Worm (Caenorhabditis elegans) whole organism, L4/young adult: ENCODE results near the gene sox-4.

ENCODE experiments used
- W03F9.2 ChIP-seq: fragments of 150-350 bp; optimal IDR thresholded peaks from 2 replicates; lab custom pipeline; 2014; ENCODE audit warnings: missing biosample characterization, missing genetic modification characterization
- dao-5 ChIP-seq: sonication (generic microtip); optimal IDR thresholded peaks from 2 replicates; lab custom pipeline; 2016; ENCODE audit warnings: missing genotype, missing genetic modification characterization, moderate library complexity, missing compliant biosample characterization
- him-1 ChIP-seq: sonication (generic microtip); optimal IDR thresholded peaks from 2 replicates; lab custom pipeline; 2016; ENCODE audit warnings: missing genotype, missing genetic modification reagents, missing genetic modification characterization, missing compliant biosample characterization

sox-4 gene

DNA sequence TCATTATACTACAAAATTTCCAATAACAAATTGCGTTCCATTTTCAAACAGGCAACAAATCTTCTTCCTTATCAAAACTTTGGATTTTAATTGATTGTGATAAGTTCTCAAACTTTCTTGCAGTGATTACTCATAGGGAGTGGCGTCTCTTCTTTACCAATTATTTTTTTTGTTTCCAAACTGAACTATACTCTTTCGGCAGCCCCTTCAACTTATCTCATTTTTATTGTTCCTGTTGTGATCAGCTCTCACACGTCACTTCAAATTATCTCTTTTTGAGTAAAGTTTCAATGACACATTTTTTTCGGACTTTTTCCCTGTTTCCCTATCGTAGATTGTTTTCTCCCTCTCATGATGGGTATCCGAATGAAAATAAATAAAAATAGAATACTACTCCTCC lies 16.4 kb downstream of the sox-4 start:
- TF ChIP-seq W03F9.2 (no peak), dao-5 (tag; lab: Kevin White, UChicago) (no peak), him-1 (no peak)

DNA sequence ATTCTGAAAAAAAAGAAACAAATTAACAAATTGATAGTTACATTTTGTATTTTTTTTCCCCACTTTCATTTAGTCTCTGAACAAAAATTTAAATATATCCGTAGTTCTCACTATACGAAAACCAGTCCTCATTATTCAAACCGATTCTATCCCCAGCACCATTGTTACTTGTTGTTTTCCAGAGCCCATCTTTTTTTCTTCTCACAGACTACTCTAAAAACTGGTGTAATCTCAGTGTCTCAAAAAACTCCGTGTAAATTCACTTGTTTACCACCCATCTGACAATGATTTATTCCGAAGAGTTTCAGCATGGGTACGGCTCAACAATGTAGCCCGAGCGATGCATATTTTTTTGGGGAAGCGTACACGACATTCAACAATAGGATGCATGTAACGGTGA lies 19.8 kb downstream of the sox-4 start, which contains the start of gene C12D12.3:
TSS of gene C12D12.3 (plus strand) at position 301 of the 400 bp plus-strand sequence.
- TF ChIP-seq dao-5 (tag; lab: Kevin White, UChicago) (no peak), W03F9.2 (no peak), him-1 (no peak)

DNA sequence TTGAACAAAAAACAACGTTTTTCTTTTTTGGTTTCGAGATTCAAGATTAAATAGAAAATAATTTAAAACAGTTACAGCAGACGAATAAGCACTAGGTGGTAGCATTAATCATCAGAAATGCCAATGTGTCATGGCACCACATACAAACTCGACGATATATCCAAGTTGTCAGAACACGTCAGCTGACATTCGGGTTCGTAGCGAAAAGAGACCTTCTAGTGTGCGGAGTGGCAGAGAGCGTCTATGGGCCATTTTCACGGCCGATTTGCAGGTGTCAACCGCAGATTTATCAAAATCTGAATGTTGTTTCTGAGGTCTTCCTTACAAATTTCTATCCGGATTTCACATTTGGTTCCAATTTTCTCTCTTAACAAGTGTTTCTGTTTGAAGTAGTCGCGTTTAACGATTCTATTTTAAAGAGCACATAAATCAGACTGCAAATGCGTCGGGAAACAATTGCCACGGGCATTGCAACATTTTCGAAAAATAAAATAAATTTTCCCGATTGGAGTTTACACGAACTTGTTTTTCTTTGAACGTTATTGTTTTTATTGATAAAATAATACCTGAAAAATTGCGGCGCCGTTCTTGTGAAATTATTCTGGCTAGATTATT lies 20.6 kb downstream of the sox-4 start:
- no peak for TF ChIP-seq dao-5 (tag; lab: Kevin White, UChicago)
- no peak for TF ChIP-seq him-1
- TF ChIP-seq W03F9.2 = no peak

DNA sequence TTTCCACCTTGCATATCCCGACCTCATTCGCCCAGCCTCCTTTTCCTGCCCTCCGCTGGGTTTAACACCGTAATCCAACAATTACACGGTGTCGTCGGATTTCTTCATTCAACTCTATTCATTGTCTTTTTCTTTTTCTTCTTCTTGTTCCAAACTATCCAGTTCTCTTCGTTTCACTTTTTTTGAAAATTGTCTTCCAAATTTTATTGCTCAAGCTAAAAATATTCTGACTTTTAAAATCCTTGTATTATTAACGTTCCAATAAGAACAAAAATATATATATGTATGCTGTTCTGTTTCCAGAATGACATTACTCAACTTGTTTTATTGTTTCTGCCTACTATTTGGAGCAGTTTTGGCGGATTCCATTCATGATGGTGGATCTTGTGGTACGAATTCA lies 28.9 kb downstream of the sox-4 start, which contains the start of gene wrt-6:
TSS of gene wrt-6 (plus strand) at position 301 of the 400 bp plus-strand sequence.
- TF ChIP-seq him-1 (no peak), W03F9.2 (no peak), dao-5 (tag; lab: Kevin White, UChicago) (no peak)

DNA sequence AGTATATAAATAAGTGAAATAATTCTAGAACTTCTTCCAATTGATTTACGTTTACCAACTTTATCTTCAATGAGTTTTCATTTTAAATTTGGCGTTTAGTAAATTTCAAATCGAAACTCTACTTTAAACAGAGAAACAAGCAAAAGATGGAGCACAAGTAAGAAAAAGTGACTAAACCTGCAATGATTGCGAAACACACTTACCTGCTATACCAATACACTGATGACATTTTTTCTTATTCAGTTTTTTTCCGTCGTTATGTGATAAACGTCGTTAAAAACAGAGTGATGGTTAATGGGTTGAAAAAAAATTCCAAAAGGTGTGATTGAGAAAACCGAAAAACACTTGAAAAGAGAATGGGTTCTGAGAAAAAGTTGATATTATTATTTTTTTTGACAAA lies 35.0 kb downstream of the sox-4 start:
- TF ChIP-seq him-1 = no peak

DNA sequence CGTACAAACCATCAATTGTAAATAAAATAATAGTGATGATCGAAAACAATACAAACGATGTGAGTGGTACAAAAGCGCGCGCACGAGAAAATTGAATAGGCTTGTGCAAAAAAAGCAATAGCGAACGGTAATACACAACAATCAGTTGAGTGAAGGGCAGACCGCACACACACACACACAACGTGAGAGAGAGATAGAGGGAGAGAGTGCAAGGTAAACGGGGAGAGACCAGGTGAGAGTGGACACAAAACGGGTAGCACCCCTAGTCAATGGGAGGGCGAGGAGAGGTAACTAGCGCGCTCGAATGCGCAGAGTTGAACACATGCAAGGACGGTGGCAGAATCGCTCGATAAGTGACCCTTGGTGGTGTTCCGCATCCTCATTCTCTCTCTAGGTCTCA lies 36.6 kb downstream of the sox-4 start:
- TF ChIP-seq dao-5 (tag; lab: Kevin White, UChicago) = no peak
- no peak for TF ChIP-seq him-1
- no peak for TF ChIP-seq W03F9.2

DNA sequence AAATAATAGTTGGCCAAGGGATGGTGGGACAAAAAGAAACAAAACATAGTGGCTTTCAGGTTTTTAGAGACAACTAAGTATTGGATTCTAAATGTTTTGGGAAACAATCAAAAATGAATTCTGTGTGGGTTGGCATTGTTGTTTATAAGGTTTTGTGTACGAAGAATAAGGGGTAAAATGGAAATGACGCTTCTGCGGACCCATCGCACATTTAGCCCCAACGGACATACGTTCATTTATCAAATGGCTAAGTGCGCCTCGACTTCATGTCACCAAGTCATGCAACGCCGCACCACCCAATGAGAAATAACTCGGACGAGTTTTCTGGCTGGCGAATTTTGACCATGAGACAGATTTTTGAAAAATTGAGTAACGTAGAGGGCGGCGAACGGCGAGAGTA lies 38.5 kb downstream of the sox-4 start:
- TF ChIP-seq him-1 = no peak
- no peak for TF ChIP-seq dao-5 (tag; lab: Kevin White, UChicago)
- no peak for TF ChIP-seq W03F9.2

DNA sequence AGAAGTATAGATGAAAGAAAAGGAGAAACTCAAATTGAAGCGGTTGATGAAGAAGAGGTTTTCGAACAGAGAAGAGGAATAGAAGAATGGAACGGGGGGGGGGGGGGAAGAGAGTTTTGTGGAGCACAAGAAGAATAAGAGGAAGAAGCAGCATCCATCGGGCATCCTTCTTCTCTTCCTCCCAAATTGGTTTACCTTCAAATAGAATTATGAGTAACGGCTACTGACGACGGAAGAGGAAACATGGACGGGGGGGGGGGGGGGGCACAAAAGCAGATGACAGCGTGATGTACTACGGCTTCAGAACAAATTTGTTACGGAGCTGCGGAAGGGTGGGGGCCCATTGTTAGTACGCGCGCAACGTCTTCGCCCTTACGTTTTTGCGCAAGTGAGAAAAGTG lies 39.5 kb downstream of the sox-4 start:
- TF ChIP-seq dao-5 (tag; lab: Kevin White, UChicago) (no peak), him-1 (no peak)

DNA sequence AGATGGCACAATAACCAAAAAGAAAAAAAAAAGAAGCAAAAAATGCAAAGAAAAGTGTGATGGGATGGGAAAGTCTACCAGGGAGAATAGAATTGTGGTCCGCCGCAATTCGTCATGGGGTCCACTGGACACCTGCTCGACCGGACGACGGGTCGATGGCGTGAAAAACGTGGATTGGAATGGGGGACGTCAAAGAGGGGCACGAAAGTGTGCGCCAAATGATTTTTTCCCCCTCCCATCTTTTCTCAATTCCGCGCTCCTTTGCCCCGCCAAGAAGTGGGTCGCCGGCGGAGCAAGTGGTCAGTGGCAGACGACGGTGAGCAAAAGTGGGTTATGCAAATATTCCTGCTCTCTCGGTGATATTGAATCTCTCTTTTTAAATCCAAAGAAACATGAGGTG lies 40.8 kb downstream of the sox-4 start:
- TF ChIP-seq dao-5 (tag; lab: Kevin White, UChicago) (no peak), him-1 (no peak), W03F9.2 (no peak)

DNA sequence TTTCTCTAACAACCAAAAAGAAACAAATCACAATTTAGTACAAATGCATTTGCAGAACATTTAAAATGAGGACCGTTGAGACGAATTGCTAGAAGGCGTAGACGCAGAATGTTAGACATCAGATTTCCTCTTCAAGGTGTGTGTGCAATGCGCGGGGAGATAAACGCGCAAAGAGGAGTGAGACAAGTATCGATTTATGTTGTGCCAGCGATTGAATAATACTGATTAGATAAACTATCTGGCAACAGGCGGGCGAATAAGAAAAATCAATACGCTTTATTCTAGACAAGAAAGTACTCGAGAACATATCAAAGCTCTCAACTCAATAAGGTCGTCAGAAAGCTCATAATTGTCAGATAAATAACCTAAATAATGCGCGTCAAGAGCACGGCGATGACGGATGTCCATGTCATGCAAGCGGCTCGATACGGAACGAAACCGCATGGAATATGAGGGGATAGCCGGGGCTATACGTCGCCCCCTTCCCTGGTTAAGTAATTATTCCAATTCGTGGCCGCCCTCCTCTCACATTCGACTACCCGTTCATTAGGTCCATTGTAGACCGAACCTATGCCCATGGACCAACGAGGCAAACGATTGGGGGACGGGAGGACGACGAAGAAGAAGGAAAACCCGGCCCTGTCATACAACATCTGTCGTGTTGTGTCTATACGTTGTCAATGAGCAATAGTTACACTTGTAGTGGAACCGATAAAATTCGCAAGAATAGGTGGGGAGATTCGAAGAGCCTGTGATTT lies 41.6 kb downstream of the sox-4 start:
- TF ChIP-seq him-1 = no peak
- TF ChIP-seq W03F9.2 = no peak
- no peak for TF ChIP-seq dao-5 (tag; lab: Kevin White, UChicago)

DNA sequence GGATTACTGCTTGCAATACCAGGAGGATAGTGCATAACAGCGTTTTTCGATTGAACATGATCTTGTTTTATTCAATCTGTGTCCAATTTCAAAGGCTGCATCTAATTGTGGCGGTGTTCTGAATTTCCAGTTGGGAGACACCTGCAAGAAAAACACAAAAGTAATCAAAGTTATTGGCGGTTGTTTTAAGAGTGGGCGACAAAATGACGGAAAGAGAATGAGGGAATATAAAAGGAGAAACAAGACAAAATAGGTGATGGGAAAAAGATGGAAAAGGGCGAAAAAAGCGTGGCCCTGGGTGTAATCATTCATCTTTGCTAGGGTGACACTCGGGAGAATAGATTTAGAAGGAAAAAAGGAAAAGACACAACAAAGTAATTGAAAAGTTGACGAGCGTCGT lies 43.0 kb downstream of the sox-4 start, which contains the start of the genes ZK377.15 and sax-3:
TSS of gene ZK377.15 (minus strand) at position 101 of the 400 bp plus-strand sequence.
TSS of gene sax-3 (minus strand) at position 143 of the 400 bp plus-strand sequence.
- TF ChIP-seq W03F9.2 = no peak
- TF ChIP-seq him-1 = no peak

DNA sequence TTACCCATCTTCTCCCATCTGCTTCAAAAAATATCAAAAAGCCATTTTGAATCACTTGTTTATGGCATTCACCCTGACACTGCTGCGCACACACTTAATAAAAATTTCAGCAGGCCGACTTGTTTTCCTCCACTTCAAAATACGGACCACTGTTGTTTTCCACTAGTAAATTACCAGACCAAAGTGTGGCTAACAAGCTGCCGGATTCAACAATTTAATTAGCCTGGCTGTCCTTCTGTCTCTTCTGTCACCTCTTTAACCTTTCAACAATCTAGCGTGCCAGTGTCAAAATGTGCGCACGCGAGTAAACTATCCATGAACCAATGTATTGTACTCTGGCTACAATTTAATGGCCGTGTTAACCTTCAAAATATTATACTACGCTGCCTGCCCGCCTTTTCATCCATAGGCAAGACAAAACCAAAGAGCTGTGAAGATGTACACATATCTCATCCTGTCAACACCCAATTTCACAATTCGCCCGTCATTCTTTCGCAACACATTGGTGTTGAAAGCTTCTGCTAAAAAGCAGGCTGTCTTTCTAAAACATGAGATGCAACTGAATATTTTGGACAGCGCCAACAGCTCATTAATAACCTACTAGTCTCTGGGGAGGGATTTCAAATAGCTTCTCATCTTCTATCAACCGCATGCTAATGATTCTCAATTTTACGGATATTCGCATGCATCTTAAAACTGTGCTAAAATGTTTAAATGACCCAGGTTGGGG lies 44.3 kb downstream of the sox-4 start:
- TF ChIP-seq him-1 (no peak), dao-5 (tag; lab: Kevin White, UChicago) (no peak), W03F9.2 (no peak)

DNA sequence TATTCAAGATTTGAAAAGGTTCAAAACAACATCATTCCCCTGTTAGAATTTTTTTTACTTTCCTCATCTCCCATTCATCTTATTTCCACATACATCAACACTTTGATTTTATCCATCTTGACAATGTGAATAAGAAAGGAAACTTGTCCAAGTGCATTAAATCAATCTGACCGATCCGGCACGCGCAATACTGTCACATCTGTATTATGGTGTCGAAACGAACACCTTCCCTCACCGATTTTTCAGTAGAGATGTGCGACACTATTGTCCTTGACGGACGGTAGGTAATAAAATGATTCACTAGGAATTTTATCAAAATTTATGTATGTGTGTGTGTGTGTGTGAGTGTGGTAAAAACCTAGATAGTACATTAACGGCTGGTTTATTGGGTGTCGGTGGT lies 44.9 kb downstream of the sox-4 start:
- TF ChIP-seq W03F9.2 (no peak), him-1 (no peak), dao-5 (tag; lab: Kevin White, UChicago) (no peak)

DNA sequence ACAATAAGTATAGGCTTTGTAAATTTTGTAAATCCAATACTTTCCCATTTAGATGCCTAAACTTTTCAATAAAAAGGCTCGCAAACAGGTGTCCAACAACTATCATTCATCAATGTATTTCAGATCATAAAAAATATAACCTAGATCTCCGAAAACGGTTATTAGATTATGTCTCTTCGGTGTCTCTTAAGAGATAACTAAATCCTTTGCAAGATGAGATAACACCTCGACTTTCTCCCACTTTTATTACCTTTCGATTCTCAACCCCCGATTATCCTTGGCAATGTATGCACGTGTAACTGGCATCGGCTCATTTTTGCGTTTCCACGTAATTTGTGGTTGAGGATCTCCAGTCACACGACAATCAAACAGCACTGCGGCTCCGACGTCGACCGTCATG lies 46.7 kb downstream of the sox-4 start:
- no peak for TF ChIP-seq him-1
- TF ChIP-seq dao-5 (tag; lab: Kevin White, UChicago) = no peak
- no peak for TF ChIP-seq W03F9.2

DNA sequence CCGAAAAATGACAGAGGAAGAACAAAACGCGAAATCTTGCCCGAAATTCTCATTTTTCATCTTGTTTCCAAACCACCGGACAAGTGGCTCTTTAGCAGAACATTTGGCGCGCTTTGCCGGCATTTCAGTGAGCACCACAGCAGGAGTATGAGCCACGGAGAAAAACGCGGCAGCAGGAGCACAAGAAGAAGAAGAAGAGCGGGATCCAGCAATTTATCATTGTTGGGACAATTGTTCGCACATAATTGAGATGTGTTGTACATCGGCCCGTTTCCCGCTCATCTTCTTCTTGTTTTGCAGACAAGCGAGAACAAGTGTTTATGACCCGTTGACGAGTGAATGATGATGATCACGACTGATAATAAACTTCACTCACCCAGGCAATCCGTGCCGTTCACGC lies 53.2 kb downstream of the sox-4 start:
- TF ChIP-seq dao-5 (tag; lab: Kevin White, UChicago) = no peak
- TF ChIP-seq him-1 = no peak
- no peak for TF ChIP-seq W03F9.2
